Fruit fly (Drosophila melanogaster): ENCODE results near the gene spen.

dm6 chr2L:136747-137709 lies 21.8 kb upstream of the spen start:
- TF ChIP-seq pad (GFP tag; optimal IDR thresholded peaks at IDR 0.05) (no peak), CG11617 (GFP tag; optimal IDR thresholded peaks at IDR 0.05) (no peak)
